Fruit fly (Drosophila melanogaster) whole organism, embryonic: ENCODE measurements around the gene CG46270.
A peak's percentile ranks its signal among the peaks of the same experiment; 100 is the strongest.

ENCODE experiments used
- B-H2 ChIP-seq: fragments of 200-800 bp; sonication (Bioruptor generic); optimal IDR thresholded peaks from 2 replicates; lab custom pipeline; 2018; ENCODE audit warnings: missing biosample characterization, mild to moderate bottlenecking, missing genetic modification characterization
- CG10274 ChIP-seq: fragments of 200-800 bp; sonication (Bioruptor generic); optimal IDR thresholded peaks from 3 replicates; lab custom pipeline; 2017; ENCODE audit warnings: missing biosample characterization, mild to moderate bottlenecking, missing genetic modification characterization
- CG12769 ChIP-seq: fragments of 200-800 bp; sonication (Bioruptor generic); optimal IDR thresholded peaks from 2 replicates; lab custom pipeline; 2019; ENCODE audit warnings: missing biosample characterization, mild to moderate bottlenecking, missing genetic modification characterization, moderate library complexity
- CG13287 ChIP-seq: fragments of 200-800 bp; sonication (Bioruptor generic); IDR thresholded peaks from 2 replicates; pipeline ENCODE4 v1.3.6; 2022; ENCODE audit warnings: missing biosample characterization, missing genetic modification characterization; ENCODE audit not compliant: partially characterized antibody
- CG13296 ChIP-seq: fragments of 200-800 bp; sonication (Bioruptor generic); optimal IDR thresholded peaks from 3 replicates; lab custom pipeline; 2018; ENCODE audit warnings: missing biosample characterization, mild to moderate bottlenecking, missing genetic modification characterization
- CG17186 ChIP-seq: fragments of 200-800 bp; sonication (Bioruptor generic); optimal IDR thresholded peaks from 3 replicates; lab custom pipeline; 2017; ENCODE audit warnings: missing biosample characterization, missing genetic modification reagents, missing genetic modification characterization
- CG2712 ChIP-seq: fragments of 200-800 bp; optimal IDR thresholded peaks from 3 replicates; lab custom pipeline; 2019; ENCODE audit warnings: missing biosample characterization, mild to moderate bottlenecking, missing genetic modification characterization, moderate library complexity
- CG8290 ChIP-seq, 3 experiments: fragments of 200-800 bp; sonication (Bioruptor generic); optimal IDR thresholded peaks; 2 replicates each; lab custom pipeline; 2016 to 2019; ENCODE audit warnings: missing biosample characterization in 3 of 3, missing genetic modification characterization in 3 of 3, mild to moderate bottlenecking in 2 of 3, moderate library complexity in 1 of 3
- Camta ChIP-seq: fragments of 200-800 bp; sonication (Bioruptor generic); optimal IDR thresholded peaks from 2 replicates; lab custom pipeline; 2016; ENCODE audit warnings: missing biosample characterization, missing genetic modification characterization
- Doc3 ChIP-seq: fragments of 200-800 bp; sonication (Bioruptor generic); IDR thresholded peaks from 3 replicates; pipeline ENCODE4 v1.3.6; 2022; ENCODE audit warnings: missing biosample characterization, missing genetic modification characterization; ENCODE audit not compliant: partially characterized antibody
- Ets65A ChIP-seq: fragments of 200-800 bp; sonication (Bioruptor generic); peaks from one replicate; lab custom pipeline; 2016; ENCODE audit warnings: missing biosample characterization, missing genetic modification characterization
- HmgZ ChIP-seq: fragments of 200-800 bp; sonication (Bioruptor generic); optimal IDR thresholded peaks from 2 replicates; lab custom pipeline; 2018; ENCODE audit warnings: missing biosample characterization, mild to moderate bottlenecking, missing genetic modification characterization
- Hmr ChIP-seq: fragments of 200-800 bp; sonication (Bioruptor generic); optimal IDR thresholded peaks from 3 replicates; lab custom pipeline; 2017; ENCODE audit warnings: mild to moderate bottlenecking, missing biosample characterization, missing genetic modification reagents, missing genetic modification characterization
- Med ChIP-seq: fragments of 200-800 bp; sonication (Bioruptor generic); peaks from one replicate; lab custom pipeline; 2016; ENCODE audit warnings: missing biosample characterization, missing genetic modification characterization, mild to moderate bottlenecking, inconsistent platforms, moderate library complexity
- Pdp1 ChIP-seq, 2 experiments: fragments of 200-800 bp; sonication (Bioruptor generic); optimal IDR thresholded peaks; 3 replicates each; lab custom pipeline; 2016; ENCODE audit warnings: missing biosample characterization in 2 of 2, missing genetic modification characterization in 2 of 2, mild to moderate bottlenecking in 1 of 2, moderate library complexity in 1 of 2
- Usf ChIP-seq: fragments of 200-800 bp; sonication (Bioruptor generic); optimal IDR thresholded peaks from 2 replicates; lab custom pipeline; 2017; ENCODE audit warnings: missing genotype, missing biosample characterization, missing genetic modification characterization
- ac ChIP-seq: fragments of 200-800 bp; sonication (Bioruptor generic); optimal IDR thresholded peaks from 3 replicates; lab custom pipeline; 2017; ENCODE audit warnings: missing biosample characterization, mild to moderate bottlenecking, missing genetic modification characterization
- ato ChIP-seq: fragments of 200-800 bp; sonication (Bioruptor generic); IDR thresholded peaks from 2 replicates; pipeline ENCODE4 v1.3.6; 2022; ENCODE audit warnings: missing biosample characterization, missing genetic modification characterization; ENCODE audit not compliant: partially characterized antibody
- bbx ChIP-seq: fragments of 200-800 bp; sonication (Bioruptor generic); IDR thresholded peaks from 2 replicates; pipeline ENCODE4 v1.3.6; 2022; ENCODE audit warnings: missing biosample characterization, missing genetic modification characterization; ENCODE audit not compliant: partially characterized antibody
- bsh ChIP-seq, 2 experiments: fragments of 200-800 bp; sonication (Bioruptor generic); optimal IDR thresholded peaks; 2 replicates each; lab custom pipeline; 2017 to 2018; ENCODE audit warnings: mild to moderate bottlenecking in 2 of 2, missing biosample characterization in 2 of 2, missing genetic modification characterization in 2 of 2, moderate library complexity in 1 of 2
- caup ChIP-seq: fragments of 200-800 bp; sonication (Bioruptor generic); optimal IDR thresholded peaks from 3 replicates; lab custom pipeline; 2017; ENCODE audit warnings: missing biosample characterization, mild to moderate bottlenecking, missing genetic modification characterization, moderate library complexity; ENCODE audit not compliant: severe bottlenecking
- chinmo ChIP-seq: fragments of 200-800 bp; sonication (Bioruptor generic); IDR thresholded peaks from 4 replicates; pipeline ENCODE4 v1.3.6; 2022; ENCODE audit warnings: missing biosample characterization, missing genetic modification characterization; ENCODE audit not compliant: partially characterized antibody
- crp ChIP-seq, 2 experiments: fragments of 200-800 bp; sonication (Bioruptor generic); optimal IDR thresholded peaks; 2 replicates in 1 of 2; 3 replicates in 1 of 2; lab custom pipeline; 2017; ENCODE audit warnings: missing biosample characterization in 2 of 2, missing genetic modification characterization in 2 of 2, mild to moderate bottlenecking in 1 of 2, moderate library complexity in 1 of 2
- cwo ChIP-seq: fragments of 200-800 bp; sonication (Bioruptor generic); optimal IDR thresholded peaks from 3 replicates; lab custom pipeline; 2017; ENCODE audit warnings: missing biosample characterization, missing genetic modification characterization, mild to moderate bottlenecking, moderate library complexity, missing genetic modification reagents
- gfzf ChIP-seq: fragments of 200-800 bp; sonication (Bioruptor generic); optimal IDR thresholded peaks from 2 replicates; lab custom pipeline; 2016; ENCODE audit warnings: missing biosample characterization, mild to moderate bottlenecking, missing genetic modification characterization, moderate library complexity
- inv ChIP-seq: fragments of 200-800 bp; sonication (Bioruptor generic); IDR thresholded peaks from 2 replicates; pipeline ENCODE4 v1.3.6; 2022; ENCODE audit warnings: missing biosample characterization, missing genetic modification characterization; ENCODE audit not compliant: partially characterized antibody
- kah ChIP-seq: fragments of 200-800 bp; sonication (Bioruptor generic); optimal IDR thresholded peaks from 2 replicates; lab custom pipeline; 2018; ENCODE audit warnings: missing biosample characterization, mild to moderate bottlenecking, missing genetic modification characterization
- knrl ChIP-seq: fragments of 200-800 bp; sonication (Bioruptor generic); IDR thresholded peaks from 3 replicates; pipeline ENCODE4 v1.3.6; 2022; ENCODE audit warnings: missing biosample characterization, missing genetic modification characterization; ENCODE audit not compliant: partially characterized antibody
- rib ChIP-seq: fragments of 200-800 bp; sonication (Bioruptor generic); IDR thresholded peaks from 2 replicates; pipeline ENCODE4 v1.3.6; 2022; ENCODE audit warnings: missing biosample characterization, missing genetic modification characterization
- scrt ChIP-seq: fragments of 200-800 bp; sonication (Bioruptor generic); optimal IDR thresholded peaks from 2 replicates; lab custom pipeline; 2018; ENCODE audit warnings: missing biosample characterization, mild to moderate bottlenecking, missing genetic modification characterization, moderate library complexity
- sima ChIP-seq: fragments of 200-800 bp; sonication (Bioruptor generic); optimal IDR thresholded peaks from 2 replicates; lab custom pipeline; 2016; ENCODE audit warnings: missing biosample characterization, missing genetic modification characterization
- sr ChIP-seq: fragments of 200-800 bp; sonication (Bioruptor generic); IDR thresholded peaks from 3 replicates; pipeline ENCODE4 v1.3.6; 2022; ENCODE audit warnings: missing biosample characterization, missing genetic modification characterization
- stwl ChIP-seq: fragments of 200-800 bp; sonication (Bioruptor generic); optimal IDR thresholded peaks from 3 replicates; lab custom pipeline; 2018; ENCODE audit warnings: missing biosample characterization, mild to moderate bottlenecking, missing genetic modification characterization, moderate library complexity
- unpg ChIP-seq: fragments of 200-800 bp; sonication (Bioruptor generic); optimal IDR thresholded peaks from 3 replicates; lab custom pipeline; 2018; ENCODE audit warnings: missing biosample characterization, mild to moderate bottlenecking, missing genetic modification characterization, moderate library complexity

Gene CG46270

dm6 chr3R:10390914-10391377 lies 37.3 kb downstream of the CG46270 start (continued):
- TF ChIP-seq Hmr (GFP tag; lab: Kevin White, UChicago) (peak; percentile 63), ac (GFP tag; lab: Kevin White, UChicago) (no peak), scrt (GFP tag; lab: Kevin White, UChicago) (peak; percentile 57), CG13296 (GFP tag; lab: Kevin White, UChicago) (peak; percentile 72), caup (peak; percentile 49), sima (no peak), unpg (GFP tag; lab: Kevin White, UChicago) (no peak), B-H2 (GFP tag; lab: Kevin White, UChicago) (peak; percentile 11), CG10274 (GFP tag; lab: Kevin White, UChicago) (peak; percentile 17)
- TF ChIP-seq, all 482 proteins: peak for 71

DNA sequence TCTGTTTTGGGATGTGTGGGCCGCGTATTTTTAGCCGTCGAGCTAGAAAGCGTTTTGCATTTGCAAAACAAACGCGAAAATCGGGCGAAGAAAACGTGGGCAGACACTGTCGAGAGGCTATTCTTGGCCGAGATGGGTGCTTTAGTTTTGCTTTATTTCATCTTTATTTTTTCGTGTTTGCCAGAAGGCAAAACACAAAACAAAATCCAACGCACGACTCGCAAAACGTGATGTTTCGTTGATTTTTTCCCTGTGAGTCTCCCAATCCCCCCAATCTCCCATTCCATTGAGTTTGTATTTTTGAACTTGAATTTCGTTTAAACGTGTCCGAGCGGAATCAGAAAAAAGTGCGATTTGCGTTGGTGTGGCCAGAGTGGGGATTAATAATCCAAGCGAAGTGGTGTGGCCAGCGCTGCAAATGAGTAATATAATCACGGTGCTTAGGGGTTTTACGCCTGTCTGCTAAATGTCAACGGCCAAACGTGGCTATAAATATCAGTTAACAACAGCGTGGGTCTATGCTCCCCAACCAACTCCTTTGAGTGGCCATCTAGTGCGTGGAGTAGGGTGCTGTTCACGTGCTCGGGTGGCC lies 38.3 kb downstream of the CG46270 start:
- TF ChIP-seq Ets65A (peak; percentile 46), crp (GFP tag; optimal IDR thresholded peaks at IDR 0.05; lab: Kevin White, UChicago) (no peak), CG8290 (GFP tag; optimal IDR thresholded peaks at IDR 0.05; lab: Kevin White, UChicago) (no peak), CG8290 (tag; optimal IDR thresholded peaks at IDR 0.05; lab: Kevin White, UChicago) (peak in 1 of 2 experiments; percentile 1), rib (GFP tag; lab: Robert Waterston, UW) (0 out of 2 replicates have a peak, but pooled peaks have one; percentile 25), Doc3 (0 out of 3 replicates have a peak, but pooled peaks have one; percentile 31), CG12769 (tag; lab: Kevin White, UChicago) (peak; percentile 71), chinmo (GFP tag; lab: Robert Waterston, UW) (0 out of 4 replicates have a peak, but pooled peaks have one; percentile 46), Camta (GFP tag; lab: Kevin White, UChicago) (no peak), CG2712 (tag; lab: Kevin White, UChicago) (no peak), bsh (GFP tag; optimal IDR thresholded peaks at IDR 0.05; lab: Kevin White, UChicago) (no peak), CG13287 (GFP tag; lab: Robert Waterston, UW) (peak; percentile 56; the same call in 1 of the 2 replicates), inv (0 out of 2 replicates have a peak, but pooled peaks have one; percentile 9), bbx (GFP tag; lab: Robert Waterston, UW) (0 out of 2 replicates have a peak, but pooled peaks have one; percentile 20), ato (GFP tag; lab: Robert Waterston, UW) (peak; percentile 36; the same call in 1 of the 2 replicates), cwo (GFP tag; lab: Kevin White, UChicago) (peak; percentile 97), gfzf (GFP tag; lab: Kevin White, UChicago) (peak; percentile 38), sr (GFP tag; lab: Robert Waterston, UW) (peak; percentile 69), Med (GFP tag; lab: Kevin White, UChicago) (peak; percentile 75), Usf (GFP tag; lab: Kevin White, UChicago) (no peak), stwl (tag; lab: Kevin White, UChicago) (peak; percentile 83)

- TF ChIP-seq Ets65A (peak; percentile 41), HmgZ (no peak), kah (peak; percentile 92), Pdp1 (GFP tag; optimal IDR thresholded peaks at IDR 0.05; lab: Kevin White, UChicago) (peak in 1 of 2 experiments; percentile 29), CG17186 (GFP tag; lab: Kevin White, UChicago) (no peak), Med (GFP tag; lab: Kevin White, UChicago) (peak; percentile 58), knrl (no peak)
Observed at dm6 chr3R:10389027-10389465, 39.2 kb downstream of the CG46270 start.
